Worm (Caenorhabditis elegans): ENCODE data around the gene ubc-9.

The ubc-9 gene

ce11 chrIV:4650624-4651094, at the start of gene ubc-9 (continued):
- TF ChIP-seq snpc-1.1 (tag; optimal IDR thresholded peaks at IDR 0.05; ENCODE audit: insufficient read depth) (no peak), nhr-80 (tag; optimal IDR thresholded peaks at IDR 0.05) (peak; percentile 46), hmg-1.2 (GFP tag; IDR thresholded peaks at IDR 0.05) (peak; percentile 67), rec-8 (tag; optimal IDR thresholded peaks at IDR 0.05) (no peak), dpff-1 (tag; optimal IDR thresholded peaks at IDR 0.05) (no peak), unc-62 (GFP tag; optimal IDR thresholded peaks at IDR 0.05) (no peak), ztf-25 (GFP tag; IDR thresholded peaks at IDR 0.05) (no peak), rpc-1 (optimal IDR thresholded peaks at IDR 0.05) (peak; percentile 15), rpc-1 (tag; optimal IDR thresholded peaks at IDR 0.05) (no peak), Y95B8A.8 (GFP tag; IDR thresholded peaks at IDR 0.05) (peak; percentile 58; the same call in 1 of the 2 replicates), mxl-1 (tag; optimal IDR thresholded peaks at IDR 0.05) (no peak), F39B2.1 (GFP tag; IDR thresholded peaks at IDR 0.05) (no peak), ceh-91 (GFP tag; IDR thresholded peaks at IDR 0.05) (peak; percentile 83), madf-8 (GFP tag; conservative IDR thresholded peaks at IDR 0.05) (peak; percentile 90), sea-2 (GFP tag; IDR thresholded peaks at IDR 0.05) (no peak), F22D6.2 (tag; optimal IDR thresholded peaks at IDR 0.05) (no peak), nhr-179 (tag; optimal IDR thresholded peaks at IDR 0.05) (no peak), Y53G8AR.9 (GFP tag; conservative IDR thresholded peaks at IDR 0.05) (peak; percentile 80), snpc-1.3 (tag; optimal IDR thresholded peaks at IDR 0.05; ENCODE audit: insufficient read depth) (peak; percentile 58), dox-1 (GFP tag; IDR thresholded peaks at IDR 0.05) (peak; percentile 92), rcor-1 (GFP tag; IDR thresholded peaks at IDR 0.05) (peak; percentile 86), F57C9.4 (tag; optimal IDR thresholded peaks at IDR 0.05) (no peak), aptf-3 (GFP tag; IDR thresholded peaks at IDR 0.05) (no peak), nfyb-1 (GFP tag; IDR thresholded peaks at IDR 0.05) (peak; percentile 80), nfya-2 (GFP tag; IDR thresholded peaks at IDR 0.05) (no peak), B0261.1 (tag; optimal IDR thresholded peaks at IDR 0.05) (no peak), ztf-26 (tag; optimal IDR thresholded peaks at IDR 0.05) (peak; percentile 17), zfh-2 (GFP tag; conservative IDR thresholded peaks at IDR 0.05) (no peak), him-1 (tag; optimal IDR thresholded peaks at IDR 0.05) (peak; percentile 18), D2030.7 (GFP tag; IDR thresholded peaks at IDR 0.05) (peak; percentile 81), Y79H2A.3 (GFP tag; conservative IDR thresholded peaks at IDR 0.05) (no peak), ceh-40 (GFP tag; IDR thresholded peaks at IDR 0.05) (no peak), F52B5.7 (tag; optimal IDR thresholded peaks at IDR 0.05) (no peak), fkh-3 (tag; optimal IDR thresholded peaks at IDR 0.05) (no peak), attf-5 (GFP tag; optimal IDR thresholded peaks at IDR 0.05) (peak; percentile 92), K12H6.12 (tag; optimal IDR thresholded peaks at IDR 0.05) (peak; percentile 54), dpl-1 (GFP tag; optimal IDR thresholded peaks at IDR 0.05) (peak; percentile 84), cebp-2 (GFP tag; IDR thresholded peaks at IDR 0.05) (no peak), ztf-6 (GFP tag; IDR thresholded peaks at IDR 0.05) (no peak), ceh-79 (tag; optimal IDR thresholded peaks at IDR 0.05) (no peak), egrh-3 (GFP tag; IDR thresholded peaks at IDR 0.05) (peak; percentile 65; the same call in 1 of the 2 replicates), aptf-2 (GFP tag; conservative IDR thresholded peaks at IDR 0.05) (no peak), ekl-4 (GFP tag; IDR thresholded peaks at IDR 0.05) (peak; percentile 89), athp-1 (tag; optimal IDR thresholded peaks at IDR 0.05) (peak; percentile 74), F10E7.11 (tag; optimal IDR thresholded peaks at IDR 0.05) (no peak), C17E4.6 (GFP tag; IDR thresholded peaks at IDR 0.05) (peak; percentile 83; the same call in 1 of the 2 replicates), Y67H2A.10 (GFP tag; conservative IDR thresholded peaks at IDR 0.05) (peak; percentile 70), lin-40 (tag; optimal IDR thresholded peaks at IDR 0.05) (peak; percentile 57), sdz-38 (tag; optimal IDR thresholded peaks at IDR 0.05) (no peak), ceh-100 (GFP tag; IDR thresholded peaks at IDR 0.05) (peak; percentile 85)

Measured in whole organism, young adult.